Worm (Caenorhabditis elegans): ENCODE results near the gene F28E10.1.

DNA sequence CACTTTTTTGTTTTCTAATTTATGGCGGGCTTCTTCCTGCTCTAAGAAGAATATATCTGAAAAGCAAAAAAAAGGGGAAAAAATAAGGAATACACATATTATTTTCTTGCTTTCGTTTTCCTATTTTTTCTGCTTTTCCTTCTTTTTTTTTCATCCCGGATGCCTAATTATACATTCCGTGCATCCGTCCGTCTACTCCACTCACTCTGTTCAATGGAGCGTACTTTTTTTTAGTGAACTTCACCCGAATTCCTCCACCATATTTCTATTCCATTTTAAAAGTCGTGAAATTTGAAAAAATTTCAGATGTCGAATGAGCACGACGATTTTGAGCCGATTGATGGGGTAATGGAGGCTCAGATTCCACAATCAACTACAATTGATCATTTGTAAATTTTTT is 32.4 kb upstream of the F28E10.1 start, which contains the start of gene ZK185.2:
- TF ChIP-seq klf-2 (GFP tag; conservative IDR thresholded peaks at IDR 0.05) (no peak), cog-1 (tag; optimal IDR thresholded peaks at IDR 0.05) (no peak)
